Worm (Caenorhabditis elegans): ENCODE data around the gene jnk-1.

DNA sequence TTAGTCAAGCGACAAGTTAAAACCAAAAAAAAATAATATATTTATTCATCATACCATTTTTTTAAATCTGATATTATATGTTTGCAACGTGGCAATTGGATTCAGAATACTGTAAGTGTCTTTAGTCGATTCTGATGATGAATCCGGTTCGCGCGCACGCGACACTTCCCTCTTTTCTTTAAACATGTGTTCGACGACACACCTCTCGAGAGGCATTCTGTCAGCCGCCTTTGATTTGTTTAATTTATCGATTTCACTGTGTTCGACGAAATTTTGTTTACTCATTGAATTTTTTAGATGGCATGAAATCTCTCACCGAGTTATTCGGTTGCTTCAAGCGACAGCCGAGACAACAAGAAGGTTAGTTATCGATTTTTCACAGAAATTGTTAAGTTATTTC lies 54.3 kb downstream of the jnk-1 start, which contains the start of gene trxr-1:
- TF ChIP-seq lin-39 (tag; optimal IDR thresholded peaks at IDR 0.05) (no peak), ztf-11 (tag; optimal IDR thresholded peaks at IDR 0.05) (no peak), skn-1 (tag; optimal IDR thresholded peaks at IDR 0.05) (no peak), Y55F3AM.14 (GFP tag; optimal IDR thresholded peaks at IDR 0.05) (no peak), sma-9 (GFP tag; optimal IDR thresholded peaks at IDR 0.05) (no peak), sma-9 (tag; optimal IDR thresholded peaks at IDR 0.05) (no peak), egl-27 (tag; optimal IDR thresholded peaks at IDR 0.05) (no peak), nhr-12 (tag; optimal IDR thresholded peaks at IDR 0.05) (no peak), nhr-77 (tag; optimal IDR thresholded peaks at IDR 0.05) (no peak), fos-1 (tag; optimal IDR thresholded peaks at IDR 0.05) (no peak), unc-62 (GFP tag; optimal IDR thresholded peaks at IDR 0.05) (no peak), lsy-2 (tag; optimal IDR thresholded peaks at IDR 0.05) (no peak), nhr-6 (tag; optimal IDR thresholded peaks at IDR 0.05) (no peak), alr-1 (tag; optimal IDR thresholded peaks at IDR 0.05) (no peak)
